Worm (Caenorhabditis elegans): ENCODE measurements around the gene faah-4.

The faah-4 gene

DNA sequence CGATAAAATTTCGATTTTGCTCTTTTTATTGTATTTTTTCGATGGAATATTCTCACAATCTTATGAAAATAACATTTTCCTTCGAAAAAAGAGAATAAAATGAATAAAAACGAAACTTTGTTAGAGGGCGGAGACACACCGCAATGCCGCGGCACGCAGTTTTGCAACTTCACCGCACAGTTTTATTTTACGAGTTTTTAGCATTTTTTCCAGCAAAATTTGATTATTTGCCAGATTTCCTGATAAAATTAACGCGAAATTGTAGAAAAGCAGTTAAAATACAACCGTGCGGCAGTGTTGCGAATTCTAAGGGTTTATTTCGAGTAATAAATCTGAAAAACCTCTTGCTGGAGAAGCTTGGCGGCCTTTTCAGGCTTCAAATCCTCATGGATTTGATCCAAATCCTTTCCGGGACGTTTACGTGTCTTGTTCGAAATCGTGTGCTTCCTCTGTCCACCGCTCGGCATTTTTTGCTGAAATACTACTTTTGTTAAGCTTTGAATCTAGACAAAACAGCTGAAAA, 8.6 kb upstream of the faah-4 start, which contains the start of gene znf-593:
znf-593 (minus strand) TSS at position 473 of the 523 bp plus-strand sequence.
- TF ChIP-seq ama-1 (optimal IDR thresholded peaks at IDR 0.05): peak; percentile 9
- no peak for TF ChIP-seq ama-1 (GFP tag; optimal IDR thresholded peaks at IDR 0.05)
- peak; percentile 5 to 47 for TF ChIP-seq let-607 (tag; optimal IDR thresholded peaks at IDR 0.05)
- no peak for TF ChIP-seq T26A5.8 (tag; optimal IDR thresholded peaks at IDR 0.05)
- peak in 1 of 3 experiments; percentile 26 for TF ChIP-seq lin-35 (GFP tag; optimal IDR thresholded peaks at IDR 0.05)
- 0 out of 2 replicates have a peak, but pooled peaks have one; percentile 12 for TF ChIP-seq ekl-4 (GFP tag; IDR thresholded peaks at IDR 0.05)
- TF ChIP-seq gei-17 (GFP tag; optimal IDR thresholded peaks at IDR 0.05): peak; percentile 3
- TF ChIP-seq F57C9.4 (tag; optimal IDR thresholded peaks at IDR 0.05): no peak
- peak; percentile 4 for TF ChIP-seq lsl-1 (GFP tag; optimal IDR thresholded peaks at IDR 0.05)
- TF ChIP-seq ztf-22 (GFP tag; optimal IDR thresholded peaks at IDR 0.05): no peak
- TF ChIP-seq nfyb-1 (GFP tag; IDR thresholded peaks at IDR 0.05): 0 out of 2 replicates have a peak, but pooled peaks have one; percentile 30
- TF ChIP-seq repo-1 (tag; optimal IDR thresholded peaks at IDR 0.05): peak; percentile 47
- TF ChIP-seq snpc-1.1 (tag; optimal IDR thresholded peaks at IDR 0.05; ENCODE audit: insufficient read depth): peak; percentile 38
- TF ChIP-seq madf-6 (GFP tag; IDR thresholded peaks at IDR 0.05): peak; percentile 33; the same call in 1 of the 2 replicates

DNA sequence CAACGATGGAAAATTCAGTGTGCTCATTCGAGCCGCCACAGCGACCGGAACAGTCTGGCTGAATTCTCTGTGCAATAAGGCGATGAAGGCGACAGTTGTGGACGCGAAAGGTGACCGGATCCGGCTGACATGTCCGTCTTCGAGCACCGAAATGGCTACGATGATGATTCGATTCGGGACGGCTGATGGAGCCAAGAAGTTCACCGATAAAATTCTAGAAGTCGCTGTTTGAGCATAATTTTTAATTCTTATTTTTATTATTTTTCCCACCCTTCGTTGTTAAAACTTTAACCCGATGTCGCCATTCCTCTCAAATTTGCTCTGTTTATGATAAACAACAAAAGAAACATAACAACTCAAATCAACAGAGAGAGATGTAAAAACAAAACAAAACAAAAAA, 7.8 kb upstream of the faah-4 start:
- TF ChIP-seq F37B4.10 (GFP tag; IDR thresholded peaks at IDR 0.05) (no peak), snpc-4 (GFP tag; optimal IDR thresholded peaks at IDR 0.05) (no peak), snpc-4 (tag; optimal IDR thresholded peaks at IDR 0.05) (no peak), Y53F4B.3 (GFP tag; IDR thresholded peaks at IDR 0.05) (no peak), ceh-79 (tag; optimal IDR thresholded peaks at IDR 0.05) (no peak), attf-5 (GFP tag; optimal IDR thresholded peaks at IDR 0.05) (no peak), hrde-1 (tag; optimal IDR thresholded peaks at IDR 0.05; ENCODE audit: borderline replicate concordance) (peak; percentile 86), unc-130 (GFP tag; optimal IDR thresholded peaks at IDR 0.05) (no peak), Y53G8AR.9 (GFP tag; conservative IDR thresholded peaks at IDR 0.05) (peak; percentile 29; the same call in 1 of the 2 replicates), F39B2.1 (GFP tag; IDR thresholded peaks at IDR 0.05) (no peak), dpff-1 (tag; optimal IDR thresholded peaks at IDR 0.05) (peak; percentile 28), efl-1 (GFP tag; optimal IDR thresholded peaks at IDR 0.05) (no peak), C06A6.2 (GFP tag; conservative IDR thresholded peaks at IDR 0.05) (no peak), madf-10 (tag; optimal IDR thresholded peaks at IDR 0.05) (no peak), fkh-3 (tag; optimal IDR thresholded peaks at IDR 0.05) (no peak), aptf-2 (GFP tag; conservative IDR thresholded peaks at IDR 0.05) (no peak), lin-35 (GFP tag; optimal IDR thresholded peaks at IDR 0.05) (peak in 1 of 3 experiments; percentile 13), ztf-28 (GFP tag; IDR thresholded peaks at IDR 0.05) (no peak), hlh-26 (GFP tag; conservative IDR thresholded peaks at IDR 0.05) (no peak), aptf-3 (GFP tag; IDR thresholded peaks at IDR 0.05) (no peak), nfyb-1 (GFP tag; IDR thresholded peaks at IDR 0.05) (0 out of 2 replicates have a peak, but pooled peaks have one; percentile 68), F49E8.2 (tag; optimal IDR thresholded peaks at IDR 0.05; ENCODE audit: insufficient read depth) (no peak), ztf-3 (GFP tag; optimal IDR thresholded peaks at IDR 0.05) (no peak), attf-3 (GFP tag; conservative IDR thresholded peaks at IDR 0.05) (no peak), sdz-38 (tag; optimal IDR thresholded peaks at IDR 0.05) (no peak), ets-4 (GFP tag; optimal IDR thresholded peaks at IDR 0.05) (no peak), ekl-4 (GFP tag; IDR thresholded peaks at IDR 0.05) (0 out of 2 replicates have a peak, but pooled peaks have one; percentile 36), lag-1 (GFP tag; IDR thresholded peaks at IDR 0.05) (no peak), madf-6 (GFP tag; IDR thresholded peaks at IDR 0.05) (0 out of 2 replicates have a peak, but pooled peaks have one; percentile 18), Y79H2A.3 (GFP tag; conservative IDR thresholded peaks at IDR 0.05) (peak; percentile 60; the same call in 1 of the 2 replicates), Y95B8A.8 (GFP tag; IDR thresholded peaks at IDR 0.05) (no peak), lsl-1 (GFP tag; optimal IDR thresholded peaks at IDR 0.05) (peak; percentile 1)

Data from whole organism, young adult.